Fruit fly (Drosophila melanogaster) whole organism, adult: ENCODE data around the gene CG17260.

Experiments
- CG12768 ChIP-seq: fragments of 200-800 bp; sonication (Bioruptor generic); optimal IDR thresholded peaks from 2 replicates; lab custom pipeline; 2017; ENCODE audit warnings: missing biosample characterization, missing genetic modification characterization, mild to moderate bottlenecking, moderate library complexity, missing genetic modification reagents
- bab1 ChIP-seq: fragments of 200-800 bp; sonication (Bioruptor generic); optimal IDR thresholded peaks from 3 replicates; lab custom pipeline; 2019; ENCODE audit warnings: missing biosample characterization, mild to moderate bottlenecking, missing genetic modification characterization, moderate library complexity
- toe ChIP-seq: fragments of 200-800 bp; sonication (Bioruptor generic); optimal IDR thresholded peaks from 2 replicates; lab custom pipeline; 2016; ENCODE audit warnings: missing biosample characterization, missing genetic modification characterization

- TF ChIP-seq toe (GFP tag; lab: Kevin White, UChicago), result no peak
- TF ChIP-seq bab1 (GFP tag; lab: Kevin White, UChicago), result peak; percentile 87
- TF ChIP-seq CG12768, result peak; percentile 81
Observed at dm6 chr2L:3056448-3056790, 19.4 kb downstream of the CG17260 start, which contains the start of gene FASN1.
